Fruit fly (Drosophila melanogaster): ENCODE data around the gene CG42587.

dm6 chr2L:14698980-14699379 is 46.0 kb downstream of the CG42587 start:
- TF ChIP-seq usp (GFP tag; optimal IDR thresholded peaks at IDR 0.05) (no peak), psq (optimal IDR thresholded peaks at IDR 0.05) (no peak), Dll (optimal IDR thresholded peaks at IDR 0.05) (no peak), pan (optimal IDR thresholded peaks at IDR 0.05) (no peak), EcR (GFP tag; optimal IDR thresholded peaks at IDR 0.05) (no peak), CG8478 (optimal IDR thresholded peaks at IDR 0.05) (no peak)

Measured in whole organism.